Fruit fly (Drosophila melanogaster) whole organism, adult: ENCODE results near the gene smog.

Experiments
- CG14711 ChIP-seq: fragments of 200-800 bp; sonication (Bioruptor generic); optimal IDR thresholded peaks from 2 replicates; lab custom pipeline; 2018; ENCODE audit warnings: missing biosample characterization, mild to moderate bottlenecking, missing genetic modification characterization, moderate library complexity
- CG1620 ChIP-seq: fragments of 200-800 bp; sonication (Bioruptor generic); optimal IDR thresholded peaks from 2 replicates; lab custom pipeline; 2016; ENCODE audit warnings: missing biosample characterization, missing genetic modification characterization
- CG33017 ChIP-seq: fragments of 200-800 bp; sonication (Bioruptor generic); optimal IDR thresholded peaks from 2 replicates; lab custom pipeline; 2018; ENCODE audit warnings: missing biosample characterization, mild to moderate bottlenecking, missing genetic modification characterization, moderate library complexity
- CG5204 ChIP-seq: fragments of 200-800 bp; sonication (Bioruptor generic); optimal IDR thresholded peaks from 2 replicates; lab custom pipeline; 2016; ENCODE audit warnings: missing biosample characterization, missing genetic modification characterization
- bab1 ChIP-seq: fragments of 200-800 bp; sonication (Bioruptor generic); optimal IDR thresholded peaks from 3 replicates; lab custom pipeline; 2019; ENCODE audit warnings: missing biosample characterization, mild to moderate bottlenecking, missing genetic modification characterization, moderate library complexity
- cic ChIP-seq: fragments of 200-800 bp; sonication (Bioruptor generic); optimal IDR thresholded peaks from 2 replicates; lab custom pipeline; 2017; ENCODE audit warnings: missing biosample characterization, mild to moderate bottlenecking, missing genetic modification characterization, moderate library complexity
- ovo ChIP-seq: fragments of 200-800 bp; sonication (Bioruptor generic); optimal IDR thresholded peaks from 2 replicates; lab custom pipeline; 2016; ENCODE audit warnings: missing biosample characterization, missing genetic modification characterization
- tj ChIP-seq: fragments of 200-800 bp; sonication (Bioruptor generic); optimal IDR thresholded peaks from 3 replicates; lab custom pipeline; 2017; ENCODE audit warnings: missing biosample characterization, mild to moderate bottlenecking, missing genetic modification characterization, moderate library complexity
- toe ChIP-seq: fragments of 200-800 bp; sonication (Bioruptor generic); optimal IDR thresholded peaks from 2 replicates; lab custom pipeline; 2016; ENCODE audit warnings: missing biosample characterization, missing genetic modification characterization

DNA sequence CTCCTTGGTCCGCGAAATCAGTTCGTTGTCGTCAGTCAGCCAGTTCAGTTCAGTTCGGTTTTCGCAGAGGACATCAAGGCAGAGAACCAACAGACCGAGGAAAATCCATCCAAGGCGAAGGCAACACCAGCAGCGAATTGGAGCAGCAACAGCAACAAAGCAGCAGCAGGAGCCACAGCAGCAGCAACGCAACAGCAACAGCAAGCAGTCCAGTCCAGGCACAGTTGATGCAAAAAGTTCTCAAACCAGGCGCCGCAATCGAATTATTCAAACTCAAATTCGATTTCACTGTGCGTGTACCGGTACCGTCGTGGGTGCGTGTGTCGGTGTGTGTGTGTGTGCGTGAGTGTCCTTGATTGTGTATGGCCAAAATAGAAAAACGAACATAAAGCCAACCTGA is 30.9 kb upstream of the smog start, which contains the start of gene CG15628:
- TF ChIP-seq CG33017 (tag; lab: Kevin White, UChicago) (no peak), ovo (GFP tag; lab: Kevin White, UChicago) (no peak), cic (GFP tag; lab: Kevin White, UChicago) (no peak), bab1 (no peak), toe (GFP tag; lab: Kevin White, UChicago) (no peak), tj (GFP tag; lab: Kevin White, UChicago) (no peak), CG5204 (GFP tag; lab: Kevin White, UChicago) (no peak), CG1620 (GFP tag; lab: Kevin White, UChicago) (no peak), CG14711 (tag; lab: Kevin White, UChicago) (no peak)
